Fruit fly (Drosophila melanogaster) whole organism, embryonic: ENCODE results near the gene Vps52.
A peak's percentile ranks its signal among the peaks of the same experiment; 100 is the strongest.

Experiments used
- C15 ChIP-seq: fragments of 200-800 bp; sonication (Bioruptor generic); IDR thresholded peaks from 3 replicates; pipeline ENCODE4 v1.3.6; 2022; ENCODE audit warnings: missing biosample characterization, missing genetic modification characterization
- CG10366 ChIP-seq: fragments of 200-800 bp; sonication (Bioruptor generic); IDR thresholded peaks from 2 replicates; pipeline ENCODE4 v1.3.6; 2022; ENCODE audit warnings: missing biosample characterization, missing genetic modification characterization
- CG10543 ChIP-seq: fragments of 200-800 bp; sonication (Bioruptor generic); optimal IDR thresholded peaks from 3 replicates; lab custom pipeline; 2017; ENCODE audit warnings: missing biosample characterization, mild to moderate bottlenecking, missing genetic modification characterization, moderate library complexity
- CG11696 ChIP-seq: fragments of 200-800 bp; sonication (Bioruptor generic); IDR thresholded peaks from 2 replicates; pipeline ENCODE4 v1.3.6; 2022; ENCODE audit warnings: missing biosample characterization, missing genetic modification characterization
- CG12236 ChIP-seq: fragments of 200-800 bp; sonication (Bioruptor generic); optimal IDR thresholded peaks from 2 replicates; lab custom pipeline; 2016; ENCODE audit warnings: missing biosample characterization, missing genetic modification characterization
- CG12659 ChIP-seq: fragments of 200-800 bp; sonication (Bioruptor generic); optimal IDR thresholded peaks from 3 replicates; lab custom pipeline; 2017; ENCODE audit warnings: mild to moderate bottlenecking, missing biosample characterization, missing genetic modification reagents, missing genetic modification characterization
- CG13775 ChIP-seq: fragments of 200-800 bp; sonication (Bioruptor generic); optimal IDR thresholded peaks from 3 replicates; lab custom pipeline; 2017; ENCODE audit warnings: missing biosample characterization, mild to moderate bottlenecking, missing genetic modification characterization
- CG14014 ChIP-seq: fragments of 200-800 bp; sonication (Bioruptor generic); IDR thresholded peaks from 2 replicates; pipeline ENCODE4 v1.3.6; 2022; ENCODE audit warnings: missing biosample characterization, missing genetic modification characterization
- CG15696 ChIP-seq: fragments of 200-800 bp; sonication (Bioruptor generic); optimal IDR thresholded peaks from 2 replicates; lab custom pipeline; 2019; ENCODE audit warnings: missing biosample characterization, mild to moderate bottlenecking, missing genetic modification characterization, moderate library complexity
- CG1647 ChIP-seq: fragments of 200-800 bp; sonication (Bioruptor generic); optimal IDR thresholded peaks from 3 replicates; lab custom pipeline; 2016; ENCODE audit warnings: missing biosample characterization, missing genetic modification characterization
- CG17385 ChIP-seq: fragments of 200-800 bp; sonication (Bioruptor generic); optimal IDR thresholded peaks from 3 replicates; lab custom pipeline; 2018; ENCODE audit warnings: missing biosample characterization, mild to moderate bottlenecking, missing genetic modification characterization
- CG18011 ChIP-seq: fragments of 200-800 bp; sonication (Bioruptor generic); optimal IDR thresholded peaks from 2 replicates; lab custom pipeline; 2017; ENCODE audit warnings: missing biosample characterization, missing genetic modification characterization, mild to moderate bottlenecking, moderate library complexity, missing genotype
- CG18764 ChIP-seq: fragments of 200-800 bp; sonication (Bioruptor generic); optimal IDR thresholded peaks from 3 replicates; lab custom pipeline; 2016; ENCODE audit warnings: missing biosample characterization, missing genetic modification characterization
- CG2129 ChIP-seq: fragments of 200-800 bp; sonication (Bioruptor generic); IDR thresholded peaks from 2 replicates; pipeline ENCODE4 v1.3.6; 2022; ENCODE audit warnings: missing biosample characterization, missing genetic modification characterization; ENCODE audit not compliant: partially characterized antibody
- CG2875 ChIP-seq: fragments of 200-800 bp; sonication (Bioruptor generic); optimal IDR thresholded peaks from 2 replicates; lab custom pipeline; 2017; ENCODE audit warnings: missing biosample characterization, mild to moderate bottlenecking, missing genetic modification characterization, missing genetic modification reagents
- CG4328 ChIP-seq: fragments of 200-800 bp; sonication (Bioruptor generic); optimal IDR thresholded peaks from 3 replicates; lab custom pipeline; 2017; ENCODE audit warnings: missing biosample characterization, missing genetic modification reagents, missing genetic modification characterization
- CG6791 ChIP-seq: fragments of 200-800 bp; sonication (Bioruptor generic); IDR thresholded peaks from 3 replicates; pipeline ENCODE4 v1.3.6; 2022; ENCODE audit warnings: missing biosample characterization, missing genetic modification characterization; ENCODE audit not compliant: partially characterized antibody
- CG7556 ChIP-seq: fragments of 200-800 bp; sonication (Bioruptor generic); optimal IDR thresholded peaks from 2 replicates; lab custom pipeline; 2017; ENCODE audit warnings: missing biosample characterization, mild to moderate bottlenecking, missing genetic modification characterization
- CG9437 ChIP-seq: fragments of 200-800 bp; sonication (Bioruptor generic); optimal IDR thresholded peaks from 2 replicates; lab custom pipeline; 2018; ENCODE audit warnings: missing biosample characterization, mild to moderate bottlenecking, missing genetic modification characterization
- Dfd ChIP-seq, 2 experiments: fragments of >200 bp; optimal IDR thresholded peaks; 2 replicates each; lab custom pipeline; 2017; ENCODE audit warnings: missing biosample characterization in 2 of 2, missing genetic modification characterization in 2 of 2
- Dip3 ChIP-seq: fragments of 200-800 bp; sonication (Bioruptor generic); optimal IDR thresholded peaks from 3 replicates; lab custom pipeline; 2016; ENCODE audit warnings: missing biosample characterization, missing genetic modification characterization
- Drgx ChIP-seq: fragments of 200-800 bp; sonication (Bioruptor generic); IDR thresholded peaks from 2 replicates; pipeline ENCODE4 v1.3.6; 2022; ENCODE audit warnings: missing biosample characterization, missing genetic modification characterization
- Eip74EF ChIP-seq, 2 experiments: fragments of 200-800 bp in 1 of 2; fragments of >200 bp in 1 of 2; sonication (Bioruptor generic) in 1 of 2; optimal IDR thresholded peaks; 2 replicates each; lab custom pipeline; 2017 to 2019; ENCODE audit warnings: missing biosample characterization in 2 of 2, missing genetic modification characterization in 2 of 2, mild to moderate bottlenecking in 1 of 2, moderate library complexity in 1 of 2
- GATAe ChIP-seq: fragments of 200-800 bp; sonication (Bioruptor generic); conservative IDR thresholded peaks from 2 replicates; pipeline ENCODE4 v1.3.6; 2022; ENCODE audit warnings: missing biosample characterization, missing genetic modification characterization
- H2.0 ChIP-seq: fragments of 200-800 bp; sonication (Bioruptor generic); IDR thresholded peaks from 2 replicates; pipeline ENCODE4 v1.3.6; 2022; ENCODE audit warnings: missing biosample characterization, missing genetic modification characterization
- HLH4C ChIP-seq: fragments of 200-800 bp; sonication (Bioruptor generic); IDR thresholded peaks from 3 replicates; pipeline ENCODE4 v1.3.6; 2022; ENCODE audit warnings: missing biosample characterization, missing genetic modification characterization; ENCODE audit not compliant: partially characterized antibody
- Hand ChIP-seq: fragments of 200-800 bp; sonication (Bioruptor generic); optimal IDR thresholded peaks from 2 replicates; lab custom pipeline; 2017; ENCODE audit warnings: mild to moderate bottlenecking, missing biosample characterization, missing genetic modification reagents, missing genetic modification characterization
- Hey ChIP-seq: fragments of 200-800 bp; sonication (Bioruptor generic); optimal IDR thresholded peaks from 3 replicates; lab custom pipeline; 2018; ENCODE audit warnings: missing biosample characterization, mild to moderate bottlenecking, missing genetic modification characterization
- HmgD ChIP-seq: fragments of 200-800 bp; sonication (Bioruptor generic); optimal IDR thresholded peaks from 3 replicates; lab custom pipeline; 2016; ENCODE audit warnings: missing biosample characterization, missing genetic modification characterization
- Kr ChIP-seq: fragments of 200-800 bp; sonication (Bioruptor generic); optimal IDR thresholded peaks from 2 replicates; lab custom pipeline; 2017; ENCODE audit warnings: missing biosample characterization, mild to moderate bottlenecking, missing genetic modification characterization
- NC2β ChIP-seq: fragments of 200-800 bp; sonication (Bioruptor generic); optimal IDR thresholded peaks from 2 replicates; lab custom pipeline; 2016; ENCODE audit warnings: missing biosample characterization, missing genetic modification characterization
- Opbp ChIP-seq: fragments of 200-800 bp; sonication (Bioruptor generic); IDR thresholded peaks from 3 replicates; pipeline ENCODE4 v1.3.6; 2022; ENCODE audit warnings: missing biosample characterization, missing genetic modification characterization; ENCODE audit not compliant: partially characterized antibody
- Tbp ChIP-seq: fragments of >200 bp; optimal IDR thresholded peaks from 2 replicates; lab custom pipeline; 2018; ENCODE audit warnings: missing biosample characterization, missing genetic modification characterization
- bigmax ChIP-seq: fragments of 200-800 bp; sonication (Bioruptor generic); optimal IDR thresholded peaks from 2 replicates; lab custom pipeline; 2018; ENCODE audit warnings: missing biosample characterization, mild to moderate bottlenecking, missing genetic modification characterization
- caup ChIP-seq: fragments of 200-800 bp; sonication (Bioruptor generic); optimal IDR thresholded peaks from 3 replicates; lab custom pipeline; 2017; ENCODE audit warnings: missing biosample characterization, mild to moderate bottlenecking, missing genetic modification characterization, moderate library complexity; ENCODE audit not compliant: severe bottlenecking
- ci ChIP-seq: fragments of 200-800 bp; sonication (Bioruptor generic); IDR thresholded peaks from 3 replicates; pipeline ENCODE4 v1.3.6; 2022; ENCODE audit warnings: missing biosample characterization, missing genetic modification characterization
- crp ChIP-seq, 2 experiments: fragments of 200-800 bp; sonication (Bioruptor generic); optimal IDR thresholded peaks; 2 replicates in 1 of 2; 3 replicates in 1 of 2; lab custom pipeline; 2017; ENCODE audit warnings: missing biosample characterization in 2 of 2, missing genetic modification characterization in 2 of 2, mild to moderate bottlenecking in 1 of 2, moderate library complexity in 1 of 2
- emc ChIP-seq: fragments of 200-800 bp; sonication (Bioruptor generic); optimal IDR thresholded peaks from 2 replicates; lab custom pipeline; 2016; ENCODE audit warnings: missing biosample characterization, missing genetic modification characterization
- eve ChIP-seq, 2 experiments: fragments of >200 bp; optimal IDR thresholded peaks; 2 replicates each; lab custom pipeline; 2017; ENCODE audit warnings: missing biosample characterization in 2 of 2, missing genetic modification characterization in 2 of 2
- fd3F ChIP-seq: fragments of 200-800 bp; sonication (Bioruptor generic); optimal IDR thresholded peaks from 2 replicates; lab custom pipeline; 2018; ENCODE audit warnings: missing biosample characterization, mild to moderate bottlenecking, missing genetic modification characterization, moderate library complexity
- ftz-f1 ChIP-seq: fragments of 200-800 bp; sonication (Bioruptor generic); optimal IDR thresholded peaks from 2 replicates; lab custom pipeline; 2016; ENCODE audit warnings: missing biosample characterization, missing genetic modification characterization
- fu2 ChIP-seq: fragments of 200-800 bp; sonication (Bioruptor generic); optimal IDR thresholded peaks from 2 replicates; lab custom pipeline; 2016; ENCODE audit warnings: missing biosample characterization, missing genetic modification characterization
- grau ChIP-seq: fragments of 200-800 bp; optimal IDR thresholded peaks from 3 replicates; lab custom pipeline; 2019; ENCODE audit warnings: missing biosample characterization, mild to moderate bottlenecking, missing genetic modification characterization, moderate library complexity
- jumu ChIP-seq: fragments of 200-800 bp; sonication (Bioruptor generic); optimal IDR thresholded peaks from 3 replicates; lab custom pipeline; 2016; ENCODE audit warnings: missing biosample characterization, missing genetic modification characterization
- pho ChIP-seq: fragments of 200-800 bp; sonication (Bioruptor generic); optimal IDR thresholded peaks from 2 replicates; lab custom pipeline; 2016; ENCODE audit warnings: missing biosample characterization, missing genetic modification characterization
- pita ChIP-seq: fragments of 200-800 bp; sonication (Bioruptor generic); optimal IDR thresholded peaks from 2 replicates; lab custom pipeline; 2017; ENCODE audit warnings: missing biosample characterization, mild to moderate bottlenecking, missing genetic modification characterization
- sc ChIP-seq, 3 experiments: fragments of >200 bp in 2 of 3; fragments of 200-800 bp in 1 of 3; sonication (Bioruptor generic) in 1 of 3; optimal IDR thresholded peaks; 2 replicates in 2 of 3; 3 replicates in 1 of 3; lab custom pipeline; 2017; ENCODE audit warnings: mild to moderate bottlenecking in 1 of 3, missing biosample characterization in 1 of 3, missing genetic modification characterization in 1 of 3, missing genetic modification reagents in 1 of 3
- stwl ChIP-seq: fragments of 200-800 bp; sonication (Bioruptor generic); optimal IDR thresholded peaks from 3 replicates; lab custom pipeline; 2018; ENCODE audit warnings: missing biosample characterization, mild to moderate bottlenecking, missing genetic modification characterization, moderate library complexity
- wdn ChIP-seq: fragments of 200-800 bp; sonication (Bioruptor generic); IDR thresholded peaks from 2 replicates; pipeline ENCODE4 v1.3.6; 2022; ENCODE audit warnings: missing biosample characterization, missing genetic modification characterization

Vps52 gene

dm6 chr2L:5476699-5477098, 47.0 kb downstream of the Vps52 start (continued):
- TF ChIP-seq Dip3 (GFP tag; lab: Kevin White, UChicago) = peak; percentile 56
- no peak for TF ChIP-seq CG2129 (GFP tag; lab: Robert Waterston, UW)
- peak; percentile 71 for TF ChIP-seq CG12236 (GFP tag; lab: Kevin White, UChicago)
- peak; percentile 45 for TF ChIP-seq emc (GFP tag; lab: Kevin White, UChicago)
- peak; percentile 78 for TF ChIP-seq CG7556 (GFP tag; lab: Kevin White, UChicago)
- peak in 1 of 2 experiments; percentile 89 for TF ChIP-seq eve (GFP tag; optimal IDR thresholded peaks at IDR 0.05; lab: Kevin White, UChicago)
- peak; percentile 75 for TF ChIP-seq CG17385 (GFP tag; lab: Kevin White, UChicago)
- TF ChIP-seq caup = peak; percentile 56
- no peak for TF ChIP-seq Tbp
- peak; percentile 92 for TF ChIP-seq NC2β
- peak; percentile 87 for TF ChIP-seq CG15696 (tag; lab: Kevin White, UChicago)
- peak; percentile 21 for TF ChIP-seq stwl (tag; lab: Kevin White, UChicago)
- peak; percentile 68 for TF ChIP-seq H2.0 (GFP tag; lab: Robert Waterston, UW)
- TF ChIP-seq bigmax (GFP tag; lab: Kevin White, UChicago) = no peak
- no peak for TF ChIP-seq HLH4C (GFP tag; lab: Robert Waterston, UW)
- peak; percentile 77 for TF ChIP-seq fu2 (GFP tag; lab: Kevin White, UChicago)
- TF ChIP-seq ci = peak; percentile 93
- peak in 1 of 2 experiments; percentile 6 for TF ChIP-seq crp (GFP tag; optimal IDR thresholded peaks at IDR 0.05; lab: Kevin White, UChicago)
- 0 out of 2 replicates have a peak, but pooled peaks have one; percentile 32 for TF ChIP-seq GATAe
- TF ChIP-seq C15 (GFP tag; lab: Robert Waterston, UW) = 0 out of 3 replicates have a peak, but pooled peaks have one; percentile 67
- peak; percentile 60 for TF ChIP-seq Kr (GFP tag; lab: Kevin White, UChicago)
- no peak for TF ChIP-seq sc (optimal IDR thresholded peaks at IDR 0.05; lab: Kevin White, UChicago)
- TF ChIP-seq sc (GFP tag; optimal IDR thresholded peaks at IDR 0.05; lab: Kevin White, UChicago) = peak; percentile 81
- TF ChIP-seq CG14014 (GFP tag; lab: Robert Waterston, UW) = peak; percentile 87
- peak; percentile 6 for TF ChIP-seq CG4328 (GFP tag; lab: Kevin White, UChicago)
- peak; percentile 71 for TF ChIP-seq grau (tag; lab: Kevin White, UChicago)
- peak; percentile 0 for TF ChIP-seq pho (GFP tag; lab: Kevin White, UChicago)
- TF ChIP-seq Drgx (GFP tag; lab: Robert Waterston, UW) = peak; percentile 74
- no peak for TF ChIP-seq pita (GFP tag; lab: Kevin White, UChicago)
- no peak for TF ChIP-seq CG18011 (GFP tag; lab: Kevin White, UChicago)
- TF ChIP-seq Dfd (GFP tag; optimal IDR thresholded peaks at IDR 0.05; lab: Kevin White, UChicago) = no peak
- TF ChIP-seq jumu (GFP tag; lab: Kevin White, UChicago) = peak; percentile 93
- peak; percentile 35 for TF ChIP-seq fd3F (GFP tag; lab: Kevin White, UChicago)
- TF ChIP-seq Eip74EF (GFP tag; optimal IDR thresholded peaks at IDR 0.05; lab: Kevin White, UChicago) = peak in 1 of 2 experiments; percentile 23
- peak; percentile 36 for TF ChIP-seq CG10543 (GFP tag; lab: Kevin White, UChicago)
- TF ChIP-seq CG1647 (GFP tag; lab: Kevin White, UChicago) = peak; percentile 68
- TF ChIP-seq CG13775 (GFP tag; lab: Kevin White, UChicago) = peak; percentile 76
- no peak for TF ChIP-seq CG6791 (GFP tag; lab: Robert Waterston, UW)
- peak; percentile 68; the same call in 1 of the 2 replicates for TF ChIP-seq CG11696 (GFP tag; lab: Robert Waterston, UW)
- no peak for TF ChIP-seq Hand (GFP tag; lab: Kevin White, UChicago)
- TF ChIP-seq Hey (tag; lab: Kevin White, UChicago) = no peak
- TF ChIP-seq CG18764 (GFP tag; lab: Kevin White, UChicago) = peak; percentile 64
- peak; percentile 76 for TF ChIP-seq CG2875 (GFP tag; lab: Kevin White, UChicago)
- peak; percentile 69 for TF ChIP-seq CG12659 (GFP tag; lab: Kevin White, UChicago)
- peak; percentile 89 for TF ChIP-seq CG10366 (GFP tag; lab: Robert Waterston, UW)
- peak; percentile 68 for TF ChIP-seq wdn (GFP tag; lab: Robert Waterston, UW)
- TF ChIP-seq CG9437 (GFP tag; lab: Kevin White, UChicago) = peak; percentile 52
- TF ChIP-seq HmgD = peak; percentile 77
- no peak for TF ChIP-seq ftz-f1 (GFP tag; lab: Kevin White, UChicago)
- no peak for TF ChIP-seq Opbp
